Fruit fly (Drosophila melanogaster): ENCODE measurements around the gene Ythdf.
A peak's percentile ranks its signal among the peaks of the same experiment; 100 is the strongest.

Gene Ythdf

dm6 chr3R:25009745-25010446 is 29.2 kb downstream of the Ythdf start (continued):
- TF ChIP-seq Ets96B (tag; optimal IDR thresholded peaks at IDR 0.05) (peak; percentile 85), CG7368 (GFP tag; optimal IDR thresholded peaks at IDR 0.05) (peak; percentile 74), CG3032 (tag; optimal IDR thresholded peaks at IDR 0.05) (peak; percentile 87), Eip93F (GFP tag; optimal IDR thresholded peaks at IDR 0.05) (no peak), CG16779 (tag; optimal IDR thresholded peaks at IDR 0.05) (peak; percentile 79), Hr4 (GFP tag; optimal IDR thresholded peaks at IDR 0.05) (peak; percentile 93), cyc (GFP tag; optimal IDR thresholded peaks at IDR 0.05) (peak; percentile 68), Ets21C (GFP tag; optimal IDR thresholded peaks at IDR 0.05) (peak; percentile 37), Sox14 (GFP tag; optimal IDR thresholded peaks at IDR 0.05) (peak; percentile 88), Lpt (GFP tag; optimal IDR thresholded peaks at IDR 0.05) (peak; percentile 89), pdm3 (GFP tag; optimal IDR thresholded peaks at IDR 0.05) (peak; percentile 82), acj6 (GFP tag; optimal IDR thresholded peaks at IDR 0.05) (peak; percentile 83), Smox (GFP tag; optimal IDR thresholded peaks at IDR 0.05) (peak; percentile 49), eg (GFP tag; IDR thresholded peaks at IDR 0.05) (peak; percentile 94), CG11294 (GFP tag; IDR thresholded peaks at IDR 0.05) (peak; percentile 82), Met (GFP tag; optimal IDR thresholded peaks at IDR 0.05) (peak; percentile 69), CG8319 (GFP tag; optimal IDR thresholded peaks at IDR 0.05) (peak; percentile 33), CG3919 (GFP tag; optimal IDR thresholded peaks at IDR 0.05) (peak; percentile 94), CG8119 (GFP tag; IDR thresholded peaks at IDR 0.05) (peak; percentile 95), net (GFP tag; optimal IDR thresholded peaks at IDR 0.05) (peak; percentile 85), Hr39 (GFP tag; optimal IDR thresholded peaks at IDR 0.05) (peak; percentile 69), Sox102F (GFP tag; optimal IDR thresholded peaks at IDR 0.05) (peak; percentile 57), ss (GFP tag; optimal IDR thresholded peaks at IDR 0.05) (peak; percentile 84 to 86), spab (GFP tag; optimal IDR thresholded peaks at IDR 0.05) (peak; percentile 85), CG11762 (GFP tag; optimal IDR thresholded peaks at IDR 0.05; ENCODE audit: insufficient read depth) (peak; percentile 84), CG11902 (GFP tag; optimal IDR thresholded peaks at IDR 0.05) (peak; percentile 44), CG9139 (GFP tag; optimal IDR thresholded peaks at IDR 0.05) (peak; percentile 71), CG10669 (GFP tag; optimal IDR thresholded peaks at IDR 0.05) (peak; percentile 84), topi (GFP tag; optimal IDR thresholded peaks at IDR 0.05) (peak; percentile 69), Gug (GFP tag; IDR thresholded peaks at IDR 0.05) (peak; percentile 89), CG10631 (GFP tag; optimal IDR thresholded peaks at IDR 0.05) (peak; percentile 85), CG6808 (GFP tag; optimal IDR thresholded peaks at IDR 0.05) (peak; percentile 87)

dm6 chr3R:25005748-25006147 is 33.3 kb downstream of the Ythdf start:
- TF ChIP-seq Hr4 (GFP tag; optimal IDR thresholded peaks at IDR 0.05): no peak
- no peak for TF ChIP-seq Hr39 (GFP tag; optimal IDR thresholded peaks at IDR 0.05)
- no peak for TF ChIP-seq CG15336 (GFP tag; IDR thresholded peaks at IDR 0.05)
- TF ChIP-seq CG3032 (tag; optimal IDR thresholded peaks at IDR 0.05): no peak
- TF ChIP-seq svp (GFP tag): no peak
- TF ChIP-seq Sox14 (GFP tag; optimal IDR thresholded peaks at IDR 0.05): no peak
- TF ChIP-seq Met (GFP tag; optimal IDR thresholded peaks at IDR 0.05): no peak
- TF ChIP-seq CG11762 (GFP tag; optimal IDR thresholded peaks at IDR 0.05; ENCODE audit: insufficient read depth): no peak
- no peak for TF ChIP-seq CG8632 (GFP tag; optimal IDR thresholded peaks at IDR 0.05)
- no peak for TF ChIP-seq CG6854 (GFP tag; optimal IDR thresholded peaks at IDR 0.05)
- TF ChIP-seq topi (GFP tag; optimal IDR thresholded peaks at IDR 0.05): no peak
- no peak for TF ChIP-seq CG6808 (GFP tag; optimal IDR thresholded peaks at IDR 0.05)
- no peak for TF ChIP-seq spab (GFP tag; optimal IDR thresholded peaks at IDR 0.05)
- TF ChIP-seq OdsH (GFP tag; optimal IDR thresholded peaks at IDR 0.05): no peak
- TF ChIP-seq lz (GFP tag; optimal IDR thresholded peaks at IDR 0.05): no peak
- no peak for TF ChIP-seq Sox15 (GFP tag; optimal IDR thresholded peaks at IDR 0.05)
- no peak for TF ChIP-seq esn (GFP tag; optimal IDR thresholded peaks at IDR 0.05)

Measured in whole organism, prepupa.